Fruit fly (Drosophila melanogaster): Measurements from ENCODE around the gene disp.

DNA sequence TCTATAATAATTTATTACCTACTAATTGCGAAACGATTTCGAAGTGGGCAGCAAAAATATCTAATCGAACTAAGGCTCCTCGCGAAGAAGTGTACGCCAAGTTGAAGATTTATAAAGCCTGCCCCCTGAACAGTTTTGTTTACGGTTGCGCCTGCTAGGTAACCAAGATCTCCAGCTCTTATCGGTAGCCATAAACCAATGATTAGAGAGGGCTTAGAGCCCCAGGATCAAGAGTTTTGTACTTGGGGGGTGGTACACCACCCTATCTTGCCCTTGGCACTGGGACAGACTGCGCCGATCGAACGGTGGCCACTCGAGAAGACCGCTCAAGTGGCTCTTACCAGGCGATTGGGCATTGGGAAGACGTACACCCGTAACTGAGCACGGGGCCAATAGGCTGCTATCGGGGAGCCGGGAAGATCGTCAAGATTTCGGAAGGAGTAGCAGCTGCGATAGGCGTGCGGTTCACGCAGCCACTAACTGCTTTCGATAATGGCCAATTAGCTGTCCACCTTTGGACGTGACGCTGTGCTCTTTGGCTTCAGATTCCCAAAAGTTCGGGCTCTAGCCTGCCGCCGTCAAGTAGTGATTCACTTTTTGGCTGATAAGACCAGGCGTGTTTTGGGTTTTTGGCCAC, 23.6 kb downstream of the disp start:
- TF ChIP-seq kay (GFP tag; ENCODE audit: borderline replicate concordance) (no peak), toe (GFP tag; optimal IDR thresholded peaks at IDR 0.05) (no peak), Clk (GFP tag; optimal IDR thresholded peaks at IDR 0.05) (no peak), bab1 (GFP tag; optimal IDR thresholded peaks at IDR 0.05) (no peak), ovo (GFP tag; optimal IDR thresholded peaks at IDR 0.05) (no peak)
